Fruit fly (Drosophila melanogaster): ENCODE data around the gene BOD1.

- TF ChIP-seq N (GFP tag; optimal IDR thresholded peaks at IDR 0.05), result no peak
- TF ChIP-seq OdsH (GFP tag; optimal IDR thresholded peaks at IDR 0.05), result no peak
- no peak for TF ChIP-seq CG9705 (GFP tag; optimal IDR thresholded peaks at IDR 0.05)
- no peak for TF ChIP-seq Dfd (GFP tag; optimal IDR thresholded peaks at IDR 0.05)
- TF ChIP-seq psq (GFP tag; optimal IDR thresholded peaks at IDR 0.05), result no peak
- TF ChIP-seq usp (GFP tag; optimal IDR thresholded peaks at IDR 0.05), result no peak
- TF ChIP-seq Jra (GFP tag; optimal IDR thresholded peaks at IDR 0.05), result no peak
- TF ChIP-seq pan (optimal IDR thresholded peaks at IDR 0.05), result no peak
- peak; percentile 5 for TF ChIP-seq HLH106 (tag; optimal IDR thresholded peaks at IDR 0.05)
- TF ChIP-seq jim (GFP tag; optimal IDR thresholded peaks at IDR 0.05), result no peak
- no peak for TF ChIP-seq CrebA (GFP tag; optimal IDR thresholded peaks at IDR 0.05; ENCODE audit: borderline replicate concordance)
- TF ChIP-seq rgr (GFP tag; optimal IDR thresholded peaks at IDR 0.05), result no peak
- no peak for TF ChIP-seq sv (GFP tag; optimal IDR thresholded peaks at IDR 0.05)
- no peak for TF ChIP-seq CG32264 (GFP tag; optimal IDR thresholded peaks at IDR 0.05)
These were observed 50.8 kb downstream of the BOD1 start for dm6 chr3R:27988647-27989430.
